Worm (Caenorhabditis elegans) whole organism, mixed stage, embryonic: ENCODE results near the gene nac-1.

Experiments used
- bed-3 ChIP-seq: fragments of 200-800 bp; sonication (Bioruptor generic); optimal IDR thresholded peaks from 3 replicates; lab custom pipeline; 2018; ENCODE audit warnings: mild to moderate bottlenecking, missing genetic modification characterization, moderate library complexity, missing compliant biosample characterization
- blmp-1 ChIP-seq: fragments of 150-350 bp; optimal IDR thresholded peaks from 2 replicates; lab custom pipeline; 2014; ENCODE audit warnings: missing biosample characterization, missing genetic modification characterization
- ceh-39 ChIP-seq: fragments of 150-350 bp; optimal IDR thresholded peaks from 2 replicates; lab custom pipeline; 2014; ENCODE audit warnings: missing biosample characterization, missing genetic modification characterization
- ceh-83 ChIP-seq: fragments of 200-800 bp; sonication (Bioruptor generic); optimal IDR thresholded peaks from 2 replicates; lab custom pipeline; 2018; ENCODE audit warnings: mild to moderate bottlenecking, missing genetic modification characterization, missing compliant biosample characterization
- ces-1 ChIP-seq: fragments of 150-350 bp; optimal IDR thresholded peaks from 2 replicates; lab custom pipeline; 2014; ENCODE audit warnings: missing biosample characterization, missing genetic modification reagents, missing genetic modification characterization
- cnd-1 ChIP-seq: fragments of 200-800 bp; sonication (Bioruptor generic); optimal IDR thresholded peaks from 2 replicates; lab custom pipeline; 2018; ENCODE audit warnings: mild to moderate bottlenecking, missing genetic modification characterization, missing compliant biosample characterization
- drap-1 ChIP-seq: fragments of 200-800 bp; sonication (Bioruptor generic); optimal IDR thresholded peaks from 3 replicates; lab custom pipeline; 2018; ENCODE audit warnings: mild to moderate bottlenecking, missing genetic modification characterization, missing compliant biosample characterization
- elt-3 ChIP-seq: fragments of 150-350 bp; optimal IDR thresholded peaks from 2 replicates; lab custom pipeline; 2014; ENCODE audit warnings: missing biosample characterization, missing genetic modification characterization
- ham-2 ChIP-seq: fragments of 200-800 bp; sonication (Bioruptor generic); optimal IDR thresholded peaks from 2 replicates; lab custom pipeline; 2018; ENCODE audit warnings: mild to moderate bottlenecking, missing genetic modification characterization, missing compliant biosample characterization
- hlh-1 ChIP-seq: fragments of 150-350 bp; optimal IDR thresholded peaks from 2 replicates; lab custom pipeline; 2014; ENCODE audit warnings: missing biosample characterization, missing genetic modification reagents, missing genetic modification characterization
- lin-13 ChIP-seq: fragments of 150-350 bp; optimal IDR thresholded peaks from 2 replicates; lab custom pipeline; 2014; ENCODE audit warnings: missing biosample characterization, missing genetic modification characterization
- lin-32 ChIP-seq: fragments of 200-800 bp; sonication (Bioruptor generic); optimal IDR thresholded peaks from 2 replicates; lab custom pipeline; 2018; ENCODE audit warnings: mild to moderate bottlenecking, missing genetic modification characterization, missing compliant biosample characterization
- lsy-2 ChIP-seq: fragments of 150-350 bp; optimal IDR thresholded peaks from 2 replicates; lab custom pipeline; 2014; ENCODE audit warnings: missing biosample characterization, missing genetic modification characterization
- mab-5 ChIP-seq: fragments of 150-350 bp; optimal IDR thresholded peaks from 2 replicates; lab custom pipeline; 2014; ENCODE audit warnings: missing biosample characterization, missing genetic modification characterization
- mep-1 ChIP-seq: fragments of 150-350 bp; optimal IDR thresholded peaks from 2 replicates; lab custom pipeline; 2017; ENCODE audit warnings: missing biosample characterization, missing genetic modification reagents, missing genetic modification characterization, inconsistent platforms
- mls-2 ChIP-seq: sonication (generic microtip); optimal IDR thresholded peaks from 2 replicates; lab custom pipeline; 2016; ENCODE audit warnings: mild to moderate bottlenecking, missing genetic modification characterization, moderate library complexity, missing compliant biosample characterization
- nhr-12 ChIP-seq: fragments of 150-350 bp; optimal IDR thresholded peaks from 2 replicates; lab custom pipeline; 2014; ENCODE audit warnings: missing biosample characterization, missing genetic modification characterization
- nhr-2 ChIP-seq: fragments of 150-350 bp; optimal IDR thresholded peaks from 2 replicates; lab custom pipeline; 2014; ENCODE audit warnings: missing biosample characterization, missing genetic modification characterization
- nhr-237 ChIP-seq: fragments of 150-350 bp; optimal IDR thresholded peaks from 2 replicates; lab custom pipeline; 2014; ENCODE audit warnings: missing biosample characterization, missing genetic modification characterization
- nhr-28 ChIP-seq: fragments of 150-350 bp; optimal IDR thresholded peaks from 2 replicates; lab custom pipeline; 2014; ENCODE audit warnings: missing biosample characterization, missing genetic modification characterization
- nhr-76 ChIP-seq: sonication (generic microtip); optimal IDR thresholded peaks from 2 replicates; lab custom pipeline; 2017; ENCODE audit warnings: missing biosample characterization, missing genetic modification characterization
- sem-2 ChIP-seq: fragments of 200-800 bp; sonication (Bioruptor generic); optimal IDR thresholded peaks from 2 replicates; lab custom pipeline; 2018; ENCODE audit warnings: mild to moderate bottlenecking, missing genetic modification characterization, missing compliant biosample characterization
- snpc-4 ChIP-seq: fragments of 150-350 bp; optimal IDR thresholded peaks from 2 replicates; lab custom pipeline; 2014; ENCODE audit warnings: missing biosample characterization, missing genetic modification characterization
- sptf-1 ChIP-seq: sonication (generic microtip); optimal IDR thresholded peaks from 2 replicates; lab custom pipeline; 2017; ENCODE audit warnings: mild to moderate bottlenecking, missing genetic modification characterization, moderate library complexity, missing compliant biosample characterization
- tbx-8 ChIP-seq: fragments of 200-800 bp; sonication (Bioruptor generic); optimal IDR thresholded peaks from 2 replicates; lab custom pipeline; 2018; ENCODE audit warnings: mild to moderate bottlenecking, missing genetic modification characterization, moderate library complexity, missing compliant biosample characterization
- unc-120 ChIP-seq: sonication (generic microtip); optimal IDR thresholded peaks from 2 replicates; lab custom pipeline; 2017; ENCODE audit warnings: missing genetic modification characterization, missing compliant biosample characterization; ENCODE audit not compliant: poor library complexity, severe bottlenecking
- unc-39 ChIP-seq: fragments of 150-350 bp; optimal IDR thresholded peaks from 2 replicates; lab custom pipeline; 2014; ENCODE audit warnings: missing biosample characterization, missing genetic modification characterization
- unc-62 ChIP-seq: fragments of 150-350 bp; optimal IDR thresholded peaks from 2 replicates; lab custom pipeline; 2014; ENCODE audit warnings: missing biosample characterization, missing genetic modification reagents, missing genetic modification characterization
- zip-8 ChIP-seq: fragments of 150-350 bp; optimal IDR thresholded peaks from 2 replicates; lab custom pipeline; 2014; ENCODE audit warnings: missing biosample characterization, missing genetic modification characterization
- ztf-11 ChIP-seq: fragments of 150-350 bp; optimal IDR thresholded peaks from 2 replicates; lab custom pipeline; 2014; ENCODE audit warnings: missing biosample characterization, missing genetic modification characterization

The nac-1 gene

DNA sequence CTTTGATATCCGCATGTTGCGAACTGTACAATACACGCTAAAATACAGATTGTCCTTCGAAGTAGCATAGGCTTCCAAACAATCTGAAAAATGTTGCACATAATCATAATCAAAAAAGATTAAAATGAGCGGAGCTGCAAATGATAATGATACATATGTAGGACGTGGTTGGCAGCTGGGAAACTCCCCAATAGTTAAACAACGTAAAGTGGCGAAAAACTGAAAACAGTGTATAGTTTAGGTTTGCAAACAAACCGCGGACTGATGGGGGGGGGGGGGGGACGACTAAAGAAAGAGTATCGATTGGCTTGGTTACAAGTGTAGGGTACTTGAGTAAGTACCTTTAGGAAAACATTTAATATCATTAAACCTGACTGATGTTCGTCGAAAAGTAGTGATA lies 10.2 kb downstream of the nac-1 start, which contains the start of gene hex-5:
Gene hex-5 (minus strand): TSS at position 101 of the 400 bp plus-strand sequence.
- TF ChIP-seq hlh-1 (tag; lab: Kevin White, UChicago), result no peak
- TF ChIP-seq mep-1, result no peak
- TF ChIP-seq drap-1, result no peak
- TF ChIP-seq ceh-39 (tag; lab: Kevin White, UChicago), result no peak
- TF ChIP-seq mls-2 (tag; lab: Kevin White, UChicago), result no peak
- TF ChIP-seq lin-32 (GFP tag; lab: Kevin White, UChicago), result no peak
- no peak for TF ChIP-seq sem-2 (GFP tag; lab: Kevin White, UChicago)
- TF ChIP-seq nhr-237, result no peak
- TF ChIP-seq bed-3 (GFP tag; lab: Kevin White, UChicago), result no peak
- TF ChIP-seq ham-2, result no peak
- TF ChIP-seq unc-120 (tag; lab: Kevin White, UChicago), result no peak
- no peak for TF ChIP-seq unc-39
- no peak for TF ChIP-seq tbx-8 (GFP tag; lab: Kevin White, UChicago)
- no peak for TF ChIP-seq ztf-11 (tag; lab: Kevin White, UChicago)

ce11 chrX:14907257-14907801 lies 12.4 kb downstream of the nac-1 start:
- TF ChIP-seq hlh-1 (tag; lab: Kevin White, UChicago) (no peak), lin-32 (GFP tag; lab: Kevin White, UChicago) (no peak), nhr-2 (tag; lab: Kevin White, UChicago) (no peak), elt-3 (tag; lab: Kevin White, UChicago) (no peak), mab-5 (tag; lab: Kevin White, UChicago) (no peak), nhr-28 (no peak), sem-2 (GFP tag; lab: Kevin White, UChicago) (no peak), ham-2 (no peak), lsy-2 (no peak), mls-2 (tag; lab: Kevin White, UChicago) (no peak), unc-120 (tag; lab: Kevin White, UChicago) (no peak), nhr-76 (tag; lab: Kevin White, UChicago) (no peak), cnd-1 (tag; lab: Kevin White, UChicago) (no peak)

ce11 chrX:14910689-14911088 lies 15.7 kb downstream of the nac-1 start:
- no peak for TF ChIP-seq ces-1 (GFP tag; lab: Kevin White, UChicago)
- no peak for TF ChIP-seq nhr-12 (tag; lab: Kevin White, UChicago)
- TF ChIP-seq blmp-1 (tag; lab: Kevin White, UChicago), result no peak
- no peak for TF ChIP-seq lin-32 (GFP tag; lab: Kevin White, UChicago)
- TF ChIP-seq lin-13 (tag; lab: Kevin White, UChicago), result no peak
- no peak for TF ChIP-seq zip-8 (tag; lab: Kevin White, UChicago)
- no peak for TF ChIP-seq nhr-76 (tag; lab: Kevin White, UChicago)
- no peak for TF ChIP-seq nhr-28
- TF ChIP-seq unc-120 (tag; lab: Kevin White, UChicago), result no peak
- TF ChIP-seq bed-3 (GFP tag; lab: Kevin White, UChicago), result no peak
- no peak for TF ChIP-seq ztf-11 (tag; lab: Kevin White, UChicago)
- no peak for TF ChIP-seq mls-2 (tag; lab: Kevin White, UChicago)
- no peak for TF ChIP-seq sptf-1 (tag; lab: Kevin White, UChicago)
- no peak for TF ChIP-seq cnd-1 (tag; lab: Kevin White, UChicago)
- no peak for TF ChIP-seq ceh-83
- TF ChIP-seq unc-62, result no peak
- TF ChIP-seq hlh-1 (tag; lab: Kevin White, UChicago), result no peak
- no peak for TF ChIP-seq tbx-8 (GFP tag; lab: Kevin White, UChicago)
- TF ChIP-seq mab-5 (tag; lab: Kevin White, UChicago), result no peak
- no peak for TF ChIP-seq sem-2 (GFP tag; lab: Kevin White, UChicago)

DNA sequence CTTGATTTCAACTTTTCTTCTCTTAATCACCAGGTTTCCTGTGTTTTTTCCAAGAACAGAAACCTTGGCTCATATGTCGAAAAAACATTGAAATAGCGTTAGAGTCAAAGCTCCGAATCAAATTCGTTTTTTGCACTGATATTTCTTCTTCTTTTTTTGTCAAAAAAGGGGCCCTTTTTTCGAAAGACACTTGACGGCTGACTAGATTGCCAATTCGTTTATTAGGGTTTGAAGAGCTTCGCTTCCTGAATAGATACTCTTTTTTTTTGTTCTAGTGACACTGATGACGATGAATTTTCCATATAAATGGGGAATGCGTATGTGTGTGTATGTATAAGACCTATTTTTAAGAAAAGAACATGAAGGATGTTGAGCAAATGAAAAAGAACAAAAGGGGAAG lies 21.8 kb downstream of the nac-1 start:
- TF ChIP-seq lin-13 (tag; lab: Kevin White, UChicago) (no peak), zip-8 (tag; lab: Kevin White, UChicago) (no peak), sptf-1 (tag; lab: Kevin White, UChicago) (no peak), sem-2 (GFP tag; lab: Kevin White, UChicago) (no peak), ham-2 (no peak), mep-1 (no peak), mab-5 (tag; lab: Kevin White, UChicago) (no peak), lin-32 (GFP tag; lab: Kevin White, UChicago) (no peak), unc-62 (no peak), mls-2 (tag; lab: Kevin White, UChicago) (no peak), ces-1 (GFP tag; lab: Kevin White, UChicago) (no peak), nhr-12 (tag; lab: Kevin White, UChicago) (no peak), nhr-237 (no peak), snpc-4 (tag; lab: Kevin White, UChicago) (no peak), lsy-2 (no peak)
